ENCODE assay signal across 1 fruit fly cellular context in the genomic region with DNA sequence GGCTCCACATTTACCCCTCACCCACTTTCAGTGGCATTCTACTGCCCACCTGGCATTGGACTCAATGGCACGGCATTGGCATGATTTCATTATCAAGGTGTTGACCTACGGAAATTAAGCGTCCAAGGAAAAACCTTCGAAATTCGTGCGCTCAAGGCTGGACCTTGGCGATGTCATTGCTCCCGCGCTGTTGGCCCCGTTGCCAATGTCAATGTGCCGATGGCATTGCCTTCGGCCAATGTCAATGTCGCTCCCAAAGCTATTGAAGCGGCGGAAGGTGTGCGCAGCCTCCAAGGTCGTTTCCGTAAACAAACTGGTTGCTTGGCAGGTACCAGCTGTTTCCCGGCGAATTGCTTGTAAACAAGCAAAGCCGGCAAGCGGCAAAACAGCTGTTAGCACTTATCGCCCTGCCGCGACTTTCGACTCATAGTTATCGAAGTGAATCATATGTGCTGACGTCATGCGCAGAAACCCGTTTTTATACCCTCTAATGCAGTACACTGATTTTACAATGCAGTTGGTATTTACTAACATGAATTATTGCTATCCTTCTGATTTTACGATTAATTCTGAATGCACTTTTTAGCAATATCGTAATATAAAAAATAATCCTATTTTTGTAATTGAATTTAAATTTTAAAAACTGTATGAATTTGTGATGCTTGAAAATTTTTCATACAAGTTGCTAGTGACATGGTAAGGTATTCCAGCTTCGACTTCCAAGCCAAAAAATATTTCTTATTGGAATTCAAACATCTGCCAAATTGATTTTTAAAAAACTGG.
TF ChIP-seq lines count a peak whose summit lies in the region.

No protein-coding gene starts in this region.

TF ChIP-seq in whole organism, embryonic, 481 proteins besides CTCF, POLR2A, EP300 and RAD21 (continued from another document):
- TF ChIP-seq corto (GFP tag; optimal IDR thresholded peaks at IDR 0.05; lab: Kevin White, UChicago) (peak; percentile 89), emc (GFP tag; optimal IDR thresholded peaks at IDR 0.05; lab: Kevin White, UChicago) (peak; percentile 85), nom (GFP tag; optimal IDR thresholded peaks at IDR 0.05; lab: Kevin White, UChicago) (no peak), Hr78 (GFP tag; optimal IDR thresholded peaks at IDR 0.05; lab: Kevin White, UChicago) (no peak), Scr (GFP tag; IDR thresholded peaks at IDR 0.05; lab: Robert Waterston, UW; ENCODE audit: partially characterized antibody) (peak; percentile 58), tup (GFP tag; optimal IDR thresholded peaks at IDR 0.05; lab: Kevin White, UChicago) (peak; percentile 88), zfh2 (GFP tag; optimal IDR thresholded peaks at IDR 0.05; lab: Kevin White, UChicago) (peak; percentile 90), Rfx (GFP tag; IDR thresholded peaks at IDR 0.05; lab: Robert Waterston, UW) (peak; percentile 97), CG4707 (GFP tag; optimal IDR thresholded peaks at IDR 0.05; lab: Kevin White, UChicago) (peak; percentile 75), B-H2 (GFP tag; optimal IDR thresholded peaks at IDR 0.05; lab: Kevin White, UChicago) (peak; percentile 27), CG7372 (GFP tag; IDR thresholded peaks at IDR 0.05; lab: Robert Waterston, UW) (peak; percentile 95), bbx (GFP tag; IDR thresholded peaks at IDR 0.05; lab: Robert Waterston, UW; ENCODE audit: partially characterized antibody) (peak; percentile 58; the same call in 1 of the 2 replicates), CG17912 (GFP tag; optimal IDR thresholded peaks at IDR 0.05; lab: Kevin White, UChicago) (no peak), B-H1 (GFP tag; IDR thresholded peaks at IDR 0.05; lab: Robert Waterston, UW) (peak; percentile 96), CG3995 (GFP tag; optimal IDR thresholded peaks at IDR 0.05; lab: Kevin White, UChicago) (no peak), wdn (GFP tag; IDR thresholded peaks at IDR 0.05; lab: Robert Waterston, UW) (peak; percentile 92), CG5245 (GFP tag; optimal IDR thresholded peaks at IDR 0.05; lab: Kevin White, UChicago) (peak; percentile 92), Atf-2 (GFP tag; optimal IDR thresholded peaks at IDR 0.05; lab: Kevin White, UChicago) (peak; percentile 88), CG10959 (GFP tag; IDR thresholded peaks at IDR 0.05; lab: Robert Waterston, UW) (peak; percentile 96), slp2 (GFP tag; optimal IDR thresholded peaks at IDR 0.05; lab: Kevin White, UChicago) (peak; percentile 57), Nf-YC (tag; optimal IDR thresholded peaks at IDR 0.05; lab: Kevin White, UChicago) (peak; percentile 77)
